Worm (Caenorhabditis elegans) whole organism, late embryonic: ENCODE measurements around the gene srh-92.

Source experiments
- C08G9.2 ChIP-seq: sonication (generic microtip); optimal IDR thresholded peaks from 2 replicates; lab custom pipeline; 2016; ENCODE audit warnings: mild to moderate bottlenecking, missing genetic modification characterization, moderate library complexity, missing compliant biosample characterization
- F13H6.1 ChIP-seq: sonication (generic microtip); optimal IDR thresholded peaks from 2 replicates; lab custom pipeline; 2016; ENCODE audit warnings: missing genetic modification characterization, missing compliant biosample characterization
- T23F11.4 ChIP-seq: fragments of 200-800 bp; sonication (Bioruptor generic); optimal IDR thresholded peaks from 2 replicates; lab custom pipeline; 2018; ENCODE audit warnings: mild to moderate bottlenecking, missing genetic modification characterization, missing compliant biosample characterization
- ahr-1 ChIP-seq: sonication (generic microtip); optimal IDR thresholded peaks from 2 replicates; lab custom pipeline; 2016; ENCODE audit warnings: missing genetic modification characterization, missing compliant biosample characterization
- ceh-18 ChIP-seq: sonication (generic microtip); optimal IDR thresholded peaks from 2 replicates; lab custom pipeline; 2016; ENCODE audit warnings: missing genetic modification characterization, missing compliant biosample characterization
- ceh-19 ChIP-seq: fragments of 200-800 bp; sonication (Bioruptor generic); optimal IDR thresholded peaks from 2 replicates; lab custom pipeline; 2018; ENCODE audit warnings: mild to moderate bottlenecking, missing genetic modification characterization, missing compliant biosample characterization
- ceh-2 ChIP-seq: sonication (generic microtip); optimal IDR thresholded peaks from 2 replicates; lab custom pipeline; 2016; ENCODE audit warnings: missing genotype, missing genetic modification characterization, missing compliant biosample characterization
- ceh-24 ChIP-seq: sonication (generic microtip); optimal IDR thresholded peaks from 2 replicates; lab custom pipeline; 2016; ENCODE audit warnings: mild to moderate bottlenecking, missing genetic modification characterization, missing compliant biosample characterization
- ceh-34 ChIP-seq: sonication (generic microtip); optimal IDR thresholded peaks from 2 replicates; lab custom pipeline; 2016; ENCODE audit warnings: mild to moderate bottlenecking, missing genetic modification characterization, missing compliant biosample characterization
- ceh-45 ChIP-seq: fragments of 200-800 bp; sonication (Bioruptor generic); IDR thresholded peaks from 2 replicates; pipeline ENCODE4 v1.3.6; 2022; ENCODE audit warnings: missing genetic modification reagents, missing genetic modification characterization, missing compliant biosample characterization
- ceh-9 ChIP-seq: sonication (generic microtip); optimal IDR thresholded peaks from 2 replicates; lab custom pipeline; 2016; ENCODE audit warnings: mild to moderate bottlenecking, missing genetic modification characterization, inconsistent platforms, missing compliant biosample characterization
- che-1 ChIP-seq: sonication (generic microtip); optimal IDR thresholded peaks from 2 replicates; lab custom pipeline; 2016; ENCODE audit warnings: mild to moderate bottlenecking, missing genetic modification characterization, missing compliant biosample characterization
- dmd-4 ChIP-seq: sonication (generic microtip); optimal IDR thresholded peaks from 2 replicates; lab custom pipeline; 2016; ENCODE audit warnings: borderline replicate concordance, missing genetic modification characterization, missing compliant biosample characterization
- dve-1 ChIP-seq: sonication (generic microtip); optimal IDR thresholded peaks from 2 replicates; lab custom pipeline; 2017; ENCODE audit warnings: antibody characterized with exemption, mild to moderate bottlenecking, missing genetic modification characterization, missing compliant biosample characterization
- fax-1 ChIP-seq: sonication (generic microtip); optimal IDR thresholded peaks from 2 replicates; lab custom pipeline; 2016; ENCODE audit warnings: missing genotype, missing genetic modification characterization, missing compliant biosample characterization
- fkh-10 ChIP-seq: fragments of 150-350 bp; optimal IDR thresholded peaks from 2 replicates; lab custom pipeline; 2014; ENCODE audit warnings: missing biosample characterization, missing genetic modification reagents, missing genetic modification characterization
- fkh-6 ChIP-seq: sonication (generic microtip); optimal IDR thresholded peaks from 2 replicates; lab custom pipeline; 2016; ENCODE audit warnings: missing genetic modification characterization, missing compliant biosample characterization
- gmeb-2 ChIP-seq: sonication (generic microtip); optimal IDR thresholded peaks from 2 replicates; lab custom pipeline; 2016; ENCODE audit warnings: missing genetic modification characterization, inconsistent platforms, missing compliant biosample characterization
- hlh-13 ChIP-seq: fragments of 200-800 bp; sonication (Bioruptor generic); optimal IDR thresholded peaks from 2 replicates; lab custom pipeline; 2018; ENCODE audit warnings: mild to moderate bottlenecking, missing genetic modification characterization, missing compliant biosample characterization
- hlh-15 ChIP-seq: sonication (generic microtip); optimal IDR thresholded peaks from 2 replicates; lab custom pipeline; 2016; ENCODE audit warnings: missing genetic modification characterization, missing compliant biosample characterization
- hlh-6 ChIP-seq: sonication (generic microtip); optimal IDR thresholded peaks from 2 replicates; lab custom pipeline; 2016; ENCODE audit warnings: missing genotype, missing genetic modification characterization, missing compliant biosample characterization
- lim-6 ChIP-seq: sonication (generic microtip); optimal IDR thresholded peaks from 2 replicates; lab custom pipeline; 2016; ENCODE audit warnings: missing genetic modification characterization, missing compliant biosample characterization
- lin-11 ChIP-seq: fragments of 200-800 bp; sonication (Bioruptor generic); optimal IDR thresholded peaks from 2 replicates; lab custom pipeline; 2018; ENCODE audit warnings: mild to moderate bottlenecking, missing genetic modification characterization, missing compliant biosample characterization
- madf-2 ChIP-seq: sonication (generic microtip); optimal IDR thresholded peaks from 2 replicates; lab custom pipeline; 2017; ENCODE audit warnings: missing genetic modification characterization, missing compliant biosample characterization
- nfya-1 ChIP-seq: sonication (generic microtip); optimal IDR thresholded peaks from 2 replicates; lab custom pipeline; 2017; ENCODE audit warnings: missing genetic modification characterization, mild to moderate bottlenecking, missing compliant biosample characterization, antibody characterized with exemption, moderate library complexity
- nhr-11 ChIP-seq: fragments of 150-350 bp; optimal IDR thresholded peaks from 2 replicates; lab custom pipeline; 2014; ENCODE audit warnings: missing biosample characterization, missing genetic modification characterization
- nhr-232 ChIP-seq: sonication (generic microtip); optimal IDR thresholded peaks from 2 replicates; lab custom pipeline; 2016; ENCODE audit warnings: missing genetic modification characterization, missing compliant biosample characterization
- npax-4 ChIP-seq: sonication (generic microtip); optimal IDR thresholded peaks from 2 replicates; lab custom pipeline; 2016; ENCODE audit warnings: missing genetic modification characterization, missing compliant biosample characterization
- pax-1 ChIP-seq: fragments of 150-350 bp; optimal IDR thresholded peaks from 2 replicates; lab custom pipeline; 2014; ENCODE audit warnings: missing biosample characterization, missing genetic modification characterization
- pqm-1 ChIP-seq: sonication (generic microtip); optimal IDR thresholded peaks from 2 replicates; lab custom pipeline; 2016; ENCODE audit warnings: missing genetic modification characterization, missing compliant biosample characterization
- rnt-1 ChIP-seq: sonication (generic microtip); optimal IDR thresholded peaks from 2 replicates; lab custom pipeline; 2016; ENCODE audit warnings: missing genetic modification characterization, missing compliant biosample characterization
- sdc-2 ChIP-seq: sonication (generic microtip); optimal IDR thresholded peaks from 2 replicates; lab custom pipeline; 2016; ENCODE audit warnings: missing genotype, missing genetic modification characterization, missing compliant biosample characterization
- syd-9 ChIP-seq: sonication (generic microtip); optimal IDR thresholded peaks from 2 replicates; lab custom pipeline; 2016; ENCODE audit warnings: mild to moderate bottlenecking, missing genetic modification characterization, moderate library complexity, missing compliant biosample characterization
- tbx-2 ChIP-seq: sonication (generic microtip); optimal IDR thresholded peaks from 2 replicates; lab custom pipeline; 2016; ENCODE audit warnings: missing genetic modification characterization, missing compliant biosample characterization
- ttx-3 ChIP-seq: sonication (generic microtip); optimal IDR thresholded peaks from 2 replicates; lab custom pipeline; 2016; ENCODE audit warnings: missing genetic modification reagents, missing genetic modification characterization, missing compliant biosample characterization
- unc-42 ChIP-seq: sonication (generic microtip); optimal IDR thresholded peaks from 2 replicates; lab custom pipeline; 2016; ENCODE audit warnings: missing genotype, missing genetic modification characterization, missing compliant biosample characterization
- unc-86 ChIP-seq: sonication (generic microtip); optimal IDR thresholded peaks from 2 replicates; lab custom pipeline; 2016; ENCODE audit warnings: missing genetic modification characterization, missing compliant biosample characterization

srh-92 gene

DNA sequence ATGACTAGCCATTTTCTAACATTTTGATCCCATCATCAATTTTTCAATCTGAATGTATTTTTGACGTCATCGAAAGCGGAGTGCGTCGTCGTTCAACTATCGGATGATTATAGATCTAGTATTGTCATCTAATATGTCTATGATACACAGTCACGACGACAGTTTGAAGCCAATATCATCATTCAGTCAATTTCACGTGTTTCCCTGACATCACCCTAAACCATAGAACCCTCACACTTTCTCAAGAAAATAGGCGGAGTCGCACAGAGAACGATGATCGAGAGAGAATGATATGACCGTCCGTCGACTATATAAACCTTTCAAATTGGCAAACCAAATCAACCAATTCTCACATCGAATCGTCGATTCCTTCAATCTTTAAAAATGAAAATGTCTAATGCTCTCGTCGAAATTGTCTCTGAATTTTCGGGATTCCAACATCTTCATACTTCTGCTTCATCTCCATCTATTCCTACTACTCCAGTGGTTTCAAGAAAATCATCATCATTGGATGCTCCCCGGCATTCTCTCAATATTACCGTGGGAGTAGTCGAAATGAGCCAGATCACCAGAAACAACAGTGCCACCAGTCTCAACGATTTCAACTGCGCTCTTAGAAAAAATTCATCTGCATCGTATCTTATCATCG lies 44.9 kb downstream of the srh-92 start, which contains the start of gene F18E3.13:
Gene F18E3.13 (plus strand): TSS at position 385 of the 649 bp plus-strand sequence.
- TF ChIP-seq rnt-1 (tag; lab: Kevin White, UChicago) (no peak), hlh-6 (tag; lab: Kevin White, UChicago) (no peak), unc-42 (tag; lab: Kevin White, UChicago) (no peak), F13H6.1 (tag; lab: Kevin White, UChicago) (no peak), ceh-19 (GFP tag; lab: Kevin White, UChicago) (no peak), fkh-10 (GFP tag; lab: Kevin White, UChicago) (no peak), lin-11 (tag; lab: Kevin White, UChicago) (no peak), tbx-2 (no peak), sdc-2 (tag; lab: Kevin White, UChicago) (no peak), dmd-4 (tag; lab: Kevin White, UChicago) (no peak), ceh-24 (tag; lab: Kevin White, UChicago) (no peak), dve-1 (no peak), nfya-1 (tag; lab: Kevin White, UChicago) (no peak), gmeb-2 (tag; lab: Kevin White, UChicago) (no peak)

DNA sequence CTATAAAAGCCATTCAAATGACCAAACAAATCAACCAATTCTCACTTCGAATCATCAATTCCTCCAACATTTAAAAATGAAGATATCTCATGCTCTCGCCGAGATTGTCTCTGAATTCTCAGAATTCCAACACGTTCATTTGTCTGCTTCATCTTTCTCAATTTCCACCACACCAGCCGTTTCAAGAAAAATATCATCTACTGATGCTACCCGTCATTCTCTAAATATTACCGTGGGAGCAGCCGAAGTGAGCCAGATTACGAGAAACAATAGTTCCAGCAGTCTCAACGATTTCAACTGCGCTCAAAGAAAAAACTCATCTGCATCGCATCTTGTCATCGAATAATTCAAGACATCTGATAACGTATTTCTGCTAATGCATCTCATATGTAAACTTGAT lies 45.9 kb downstream of the srh-92 start, which contains the start of gene F18E3.12:
Gene F18E3.12 (plus strand): TSS at position 77 of the 400 bp plus-strand sequence.
- TF ChIP-seq T23F11.4 (GFP tag; lab: Kevin White, UChicago) (no peak), sdc-2 (tag; lab: Kevin White, UChicago) (no peak), ceh-18 (tag; lab: Kevin White, UChicago) (no peak), madf-2 (tag; lab: Kevin White, UChicago) (no peak), hlh-15 (tag; lab: Kevin White, UChicago) (no peak), unc-86 (tag; lab: Kevin White, UChicago) (no peak), syd-9 (no peak), lin-11 (tag; lab: Kevin White, UChicago) (no peak), ceh-19 (GFP tag; lab: Kevin White, UChicago) (no peak)

DNA sequence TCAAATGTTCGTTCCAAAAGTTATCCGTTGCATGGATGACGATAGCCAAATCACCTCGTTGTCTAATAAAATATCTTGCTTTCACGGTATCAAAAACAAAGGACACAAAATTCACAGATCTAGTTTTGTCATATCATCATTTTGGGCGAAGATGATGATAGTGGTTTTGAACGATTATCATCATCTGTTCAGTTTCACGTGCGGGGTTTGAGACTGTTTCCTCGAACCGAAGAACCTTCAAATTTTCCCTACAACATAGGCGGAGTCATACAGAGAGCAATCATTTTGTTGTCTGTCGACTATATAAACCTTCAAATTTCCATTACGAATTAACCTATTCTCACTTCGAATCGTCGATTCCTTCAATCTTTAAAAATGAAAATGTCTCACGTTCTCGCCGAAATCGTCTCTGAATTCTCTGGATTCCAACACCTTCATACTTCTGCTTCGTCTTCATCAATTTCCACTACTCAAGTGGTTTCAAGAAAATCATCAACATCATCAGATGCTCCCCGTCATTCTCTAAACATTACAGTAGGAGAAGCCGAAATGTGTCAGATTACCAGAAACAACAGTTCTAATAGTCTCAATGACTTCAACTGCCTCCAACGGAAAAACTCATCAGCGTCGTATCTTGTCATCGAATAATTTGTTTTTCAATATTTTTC lies 47.6 kb downstream of the srh-92 start, which contains the start of gene F18E3.11:
Gene F18E3.11 (plus strand): TSS at position 376 of the 668 bp plus-strand sequence.
- no peak for TF ChIP-seq gmeb-2 (tag; lab: Kevin White, UChicago)
- TF ChIP-seq hlh-15 (tag; lab: Kevin White, UChicago) = no peak
- TF ChIP-seq npax-4 (tag; lab: Kevin White, UChicago) = no peak
- TF ChIP-seq C08G9.2 (tag; lab: Kevin White, UChicago) = no peak
- TF ChIP-seq nhr-232 (tag; lab: Kevin White, UChicago) = no peak
- no peak for TF ChIP-seq ahr-1
- no peak for TF ChIP-seq fkh-6 (tag; lab: Kevin White, UChicago)
- no peak for TF ChIP-seq ceh-9 (tag; lab: Kevin White, UChicago)
- TF ChIP-seq ceh-45 (GFP tag; lab: Robert Waterston, UW) = no peak
- no peak for TF ChIP-seq che-1 (tag; lab: Kevin White, UChicago)
- no peak for TF ChIP-seq nhr-11 (tag; lab: Kevin White, UChicago)
- TF ChIP-seq ttx-3 (tag; lab: Kevin White, UChicago) = no peak
- no peak for TF ChIP-seq ceh-2
- no peak for TF ChIP-seq pqm-1
- no peak for TF ChIP-seq hlh-13
- TF ChIP-seq fax-1 (tag; lab: Kevin White, UChicago) = no peak
- TF ChIP-seq ceh-34 (tag; lab: Kevin White, UChicago) = no peak
- no peak for TF ChIP-seq lim-6
- TF ChIP-seq pax-1 (tag; lab: Kevin White, UChicago) = no peak
